Worm (Caenorhabditis elegans) whole organism, L4 larva: ENCODE measurements around the gene B0432.9.

ENCODE experiments used
- F10B5.3 ChIP-seq: sonication (generic microtip); optimal IDR thresholded peaks from 2 replicates; lab custom pipeline; 2016; ENCODE audit warnings: mild to moderate bottlenecking, missing genetic modification characterization, missing compliant biosample characterization
- F26F4.8 ChIP-seq: fragments of 200-800 bp; sonication (Bioruptor generic); conservative IDR thresholded peaks from 2 replicates; pipeline ENCODE4 v1.3.6; 2022; ENCODE audit warnings: missing genetic modification characterization, missing compliant biosample characterization
- F37D6.2 ChIP-seq: sonication (generic microtip); optimal IDR thresholded peaks from 2 replicates; lab custom pipeline; 2016; ENCODE audit warnings: mild to moderate bottlenecking, missing genetic modification characterization, missing compliant biosample characterization
- T20F7.1 ChIP-seq: fragments of 200-800 bp; sonication (Bioruptor generic); optimal IDR thresholded peaks from 2 replicates; lab custom pipeline; 2018; ENCODE audit warnings: mild to moderate bottlenecking, missing genetic modification characterization, missing compliant biosample characterization
- T26A8.4 ChIP-seq: fragments of 200-800 bp; sonication (Bioruptor generic); IDR thresholded peaks from 2 replicates; pipeline ENCODE4 v1.3.6; 2022; ENCODE audit warnings: missing genetic modification characterization, missing compliant biosample characterization
- Y48G9A.11 ChIP-seq: fragments of 200-800 bp; sonication (Bioruptor generic); IDR thresholded peaks from 2 replicates; pipeline ENCODE4 v1.3.6; 2022; ENCODE audit warnings: missing genetic modification reagents, missing genetic modification characterization, missing compliant biosample characterization
- Y5F2A.4 ChIP-seq: fragments of 200-800 bp; sonication (Bioruptor generic); optimal IDR thresholded peaks from 2 replicates; lab custom pipeline; 2018; ENCODE audit warnings: mild to moderate bottlenecking, missing genetic modification characterization, missing compliant biosample characterization
- Y75B8A.6 ChIP-seq: fragments of 200-800 bp; sonication (Bioruptor generic); IDR thresholded peaks from 2 replicates; pipeline ENCODE4 v1.3.6; 2022; ENCODE audit warnings: missing genetic modification reagents, missing genetic modification characterization, missing compliant biosample characterization
- ZK337.2 ChIP-seq: fragments of 200-800 bp; sonication (Bioruptor generic); IDR thresholded peaks from 2 replicates; pipeline ENCODE4 v1.3.6; 2022; ENCODE audit warnings: missing genetic modification reagents, missing genetic modification characterization, missing compliant biosample characterization
- aha-1 ChIP-seq: fragments of 150-350 bp; peaks from one replicate; lab custom pipeline; 2014; ENCODE audit warnings: missing biosample characterization, missing genetic modification characterization
- ama-1 ChIP-seq: fragments of 150-350 bp; optimal IDR thresholded peaks from 2 replicates; lab custom pipeline; 2014; ENCODE audit warnings: inconsistent platforms, mixed read lengths
- ceh-32 ChIP-seq: sonication (generic microtip); optimal IDR thresholded peaks from 2 replicates; lab custom pipeline; 2016; ENCODE audit warnings: mild to moderate bottlenecking, missing genetic modification characterization, missing compliant biosample characterization; ENCODE audit not compliant: poor library complexity
- ceh-62 ChIP-seq: sonication (generic microtip); optimal IDR thresholded peaks from 2 replicates; lab custom pipeline; 2017; ENCODE audit warnings: missing biosample characterization, missing genetic modification characterization
- cey-2 ChIP-seq: sonication (generic microtip); optimal IDR thresholded peaks from 3 replicates; lab custom pipeline; 2017; ENCODE audit warnings: missing genetic modification characterization, mild to moderate bottlenecking, missing compliant biosample characterization, antibody characterized with exemption, borderline replicate concordance; ENCODE audit not compliant: insufficient read depth
- daf-12 ChIP-seq: fragments of 150-350 bp; optimal IDR thresholded peaks from 2 replicates; lab custom pipeline; 2014; ENCODE audit warnings: missing biosample characterization, missing genetic modification reagents, missing genetic modification characterization
- daf-8 ChIP-seq: fragments of 200-800 bp; sonication (Bioruptor generic); IDR thresholded peaks from 2 replicates; pipeline ENCODE4 v1.3.6; 2022; ENCODE audit warnings: missing genetic modification characterization, missing compliant biosample characterization
- dmd-8 ChIP-seq: fragments of 200-800 bp; sonication (Bioruptor generic); IDR thresholded peaks from 2 replicates; pipeline ENCODE4 v1.3.6; 2022; ENCODE audit warnings: missing genetic modification characterization, missing compliant biosample characterization
- duxl-1 ChIP-seq: sonication (generic microtip); optimal IDR thresholded peaks from 2 replicates; lab custom pipeline; 2016; ENCODE audit warnings: mild to moderate bottlenecking, missing genetic modification characterization, moderate library complexity, missing compliant biosample characterization; ENCODE audit not compliant: poor library complexity
- dve-1 ChIP-seq: sonication (generic microtip); optimal IDR thresholded peaks from 2 replicates; lab custom pipeline; 2017; ENCODE audit warnings: antibody characterized with exemption, mild to moderate bottlenecking, missing genetic modification characterization, missing compliant biosample characterization; ENCODE audit not compliant: insufficient read depth
- egl-43 ChIP-seq: fragments of 200-800 bp; sonication (Bioruptor generic); IDR thresholded peaks from 2 replicates; pipeline ENCODE4 v1.3.6; 2022; ENCODE audit warnings: missing genetic modification reagents, missing genetic modification characterization, missing compliant biosample characterization
- fkh-10 ChIP-seq: fragments of 150-350 bp; optimal IDR thresholded peaks from 2 replicates; lab custom pipeline; 2014; ENCODE audit warnings: missing biosample characterization, missing genetic modification reagents, missing genetic modification characterization
- fos-1 ChIP-seq: fragments of 150-350 bp; optimal IDR thresholded peaks from 2 replicates; lab custom pipeline; 2014; ENCODE audit warnings: missing biosample characterization, missing genetic modification characterization
- gei-8 ChIP-seq: fragments of 200-800 bp; sonication (Bioruptor generic); optimal IDR thresholded peaks from 2 replicates; lab custom pipeline; 2018; ENCODE audit warnings: mild to moderate bottlenecking, missing genetic modification characterization, missing compliant biosample characterization
- hlh-30 ChIP-seq: sonication (generic microtip); optimal IDR thresholded peaks from 2 replicates; lab custom pipeline; 2017; ENCODE audit warnings: antibody characterized with exemption, mild to moderate bottlenecking, missing genetic modification characterization, missing compliant biosample characterization; ENCODE audit not compliant: insufficient read depth
- hmg-1.1 ChIP-seq: fragments of 200-800 bp; sonication (Bioruptor generic); IDR thresholded peaks from 2 replicates; pipeline ENCODE4 v1.3.6; 2022; ENCODE audit warnings: missing genetic modification reagents, missing genetic modification characterization, missing compliant biosample characterization
- jun-1 ChIP-seq: fragments of 150-350 bp; optimal IDR thresholded peaks from 2 replicates; lab custom pipeline; 2014; ENCODE audit warnings: missing biosample characterization, missing genetic modification reagents, missing genetic modification characterization
- lin-38 ChIP-seq: fragments of 200-800 bp; sonication (Bioruptor generic); IDR thresholded peaks from 2 replicates; pipeline ENCODE4 v1.3.6; 2022; ENCODE audit warnings: missing genetic modification reagents, missing genetic modification characterization, missing compliant biosample characterization
- lin-39 ChIP-seq: fragments of 150-350 bp; optimal IDR thresholded peaks from 2 replicates; lab custom pipeline; 2014; ENCODE audit warnings: missing biosample characterization, missing genetic modification reagents, missing genetic modification characterization
- lsy-2 ChIP-seq, 2 experiments: fragments of 150-350 bp in 1 of 2; sonication (generic microtip) in 1 of 2; optimal IDR thresholded peaks; 2 replicates each; lab custom pipeline; 2014 to 2017; ENCODE audit warnings: missing biosample characterization in 2 of 2, missing genetic modification characterization in 2 of 2
- mep-1 ChIP-seq: fragments of 150-350 bp; sonication (generic microtip); optimal IDR thresholded peaks from 3 replicates; lab custom pipeline; 2014; ENCODE audit warnings: missing biosample characterization, missing genetic modification characterization
- mes-2 ChIP-seq: sonication (generic microtip); optimal IDR thresholded peaks from 2 replicates; lab custom pipeline; 2016; ENCODE audit warnings: missing genotype, mild to moderate bottlenecking, missing genetic modification characterization, missing compliant biosample characterization; ENCODE audit not compliant: poor library complexity, severe bottlenecking
- mxl-3 ChIP-seq: fragments of 200-800 bp; sonication (Bioruptor generic); optimal IDR thresholded peaks from 2 replicates; lab custom pipeline; 2018; ENCODE audit warnings: mild to moderate bottlenecking, missing genetic modification characterization, missing compliant biosample characterization
- nhr-102 ChIP-seq: sonication (generic microtip); optimal IDR thresholded peaks from 2 replicates; lab custom pipeline; 2016; ENCODE audit warnings: mild to moderate bottlenecking, missing genetic modification characterization, moderate library complexity, missing compliant biosample characterization
- nhr-28 ChIP-seq: fragments of 150-350 bp; optimal IDR thresholded peaks from 2 replicates; lab custom pipeline; 2014; ENCODE audit warnings: missing biosample characterization, missing genetic modification characterization
- nhr-42 ChIP-seq: fragments of 200-800 bp; sonication (Bioruptor generic); IDR thresholded peaks from 2 replicates; pipeline ENCODE4 v1.3.6; 2022; ENCODE audit warnings: missing genetic modification characterization, missing compliant biosample characterization
- nhr-48 ChIP-seq: sonication (generic microtip); optimal IDR thresholded peaks from 2 replicates; lab custom pipeline; 2016; ENCODE audit warnings: mild to moderate bottlenecking, missing genetic modification characterization, missing compliant biosample characterization
- pha-4 ChIP-seq, 2 experiments: fragments of 150-350 bp in 1 of 2; fragments of 200-800 bp in 1 of 2; sonication (Bioruptor generic) in 1 of 2; IDR thresholded peaks in 1 of 2; optimal IDR thresholded peaks in 1 of 2; 2 replicates each; pipeline versions ENCODE4 v1.3.6 to Lab custom; 2014 to 2022; ENCODE audit warnings: missing genetic modification characterization in 2 of 2, missing genetic modification reagents in 2 of 2, missing biosample characterization in 1 of 2, missing compliant biosample characterization in 1 of 2
- php-3 ChIP-seq: fragments of 200-800 bp; sonication (Bioruptor generic); IDR thresholded peaks from 2 replicates; pipeline ENCODE4 v1.3.6; 2022; ENCODE audit warnings: missing genetic modification reagents, missing genetic modification characterization, missing compliant biosample characterization
- saeg-2 ChIP-seq: fragments of 200-800 bp; sonication (Bioruptor generic); IDR thresholded peaks from 2 replicates; pipeline ENCODE4 v1.3.6; 2022; ENCODE audit warnings: missing genetic modification reagents, missing genetic modification characterization, missing compliant biosample characterization
- sdz-12 ChIP-seq: fragments of 200-800 bp; sonication (Bioruptor generic); optimal IDR thresholded peaks from 2 replicates; lab custom pipeline; 2018; ENCODE audit warnings: mild to moderate bottlenecking, missing genetic modification characterization, missing compliant biosample characterization
- set-16 ChIP-seq: fragments of 200-800 bp; sonication (Bioruptor generic); IDR thresholded peaks from 2 replicates; pipeline ENCODE4 v1.3.6; 2022; ENCODE audit warnings: missing genetic modification reagents, missing genetic modification characterization, missing compliant biosample characterization
- skn-1 ChIP-seq: fragments of 150-350 bp; optimal IDR thresholded peaks from 2 replicates; lab custom pipeline; 2014; ENCODE audit warnings: missing biosample characterization, missing genetic modification characterization
- snpc-1.2 ChIP-seq: fragments of 200-800 bp; sonication (Bioruptor generic); IDR thresholded peaks from 2 replicates; pipeline ENCODE4 v1.3.6; 2022; ENCODE audit warnings: missing genetic modification reagents, missing genetic modification characterization, missing compliant biosample characterization
- spr-3 ChIP-seq: fragments of 200-800 bp; sonication (Bioruptor generic); optimal IDR thresholded peaks from 2 replicates; lab custom pipeline; 2018; ENCODE audit warnings: mild to moderate bottlenecking, missing genetic modification characterization, missing compliant biosample characterization
- unc-130 ChIP-seq: sonication (generic microtip); optimal IDR thresholded peaks from 2 replicates; lab custom pipeline; 2016; ENCODE audit warnings: missing genetic modification reagents, missing genetic modification characterization, missing compliant biosample characterization
- zfp-2 ChIP-seq: sonication (generic microtip); optimal IDR thresholded peaks from 2 replicates; lab custom pipeline; 2016; ENCODE audit warnings: mild to moderate bottlenecking, missing genetic modification characterization, missing compliant biosample characterization
- zfp-3 ChIP-seq: fragments of 200-800 bp; sonication (Bioruptor generic); conservative IDR thresholded peaks from 2 replicates; pipeline ENCODE4 v1.3.6; 2022; ENCODE audit warnings: missing genetic modification reagents, missing genetic modification characterization, missing compliant biosample characterization
- zip-11 ChIP-seq: fragments of 200-800 bp; sonication (Bioruptor generic); IDR thresholded peaks from 2 replicates; pipeline ENCODE4 v1.3.6; 2022; ENCODE audit warnings: missing genetic modification characterization, missing compliant biosample characterization
- ztf-7 ChIP-seq: fragments of 150-350 bp; optimal IDR thresholded peaks from 2 replicates; lab custom pipeline; 2014; ENCODE audit warnings: missing biosample characterization, missing genetic modification characterization

B0432.9 gene

ce11 chrII:255124-255523 is 28.4 kb downstream of the B0432.9 start (continued):
- peak; percentile 84 for TF ChIP-seq hlh-30
- TF ChIP-seq ceh-32 (tag; lab: Kevin White, UChicago) = no peak
- peak; percentile 91 for TF ChIP-seq nhr-102 (tag; lab: Kevin White, UChicago)
- peak; percentile 32 for TF ChIP-seq skn-1 (tag; lab: Kevin White, UChicago)
- no peak for TF ChIP-seq daf-8
- peak; percentile 77 for TF ChIP-seq php-3 (GFP tag; lab: Robert Waterston, UW)
- TF ChIP-seq saeg-2 (GFP tag; lab: Robert Waterston, UW) = 0 out of 2 replicates have a peak, but pooled peaks have one; percentile 62
- no peak for TF ChIP-seq zip-11 (GFP tag; lab: Robert Waterston, UW)
- peak; percentile 73 for TF ChIP-seq nhr-48 (tag; lab: Kevin White, UChicago)
- no peak for TF ChIP-seq cey-2
- peak; percentile 92 for TF ChIP-seq hmg-1.1 (GFP tag; lab: Robert Waterston, UW)
- TF ChIP-seq sdz-12 (GFP tag; lab: Kevin White, UChicago) = peak; percentile 79
- peak; percentile 92 for TF ChIP-seq nhr-28 (tag; lab: Kevin White, UChicago)
- peak; percentile 98 for TF ChIP-seq mep-1
- peak; percentile 72 for TF ChIP-seq F10B5.3 (tag; lab: Kevin White, UChicago)
- TF ChIP-seq zfp-2 (tag; lab: Kevin White, UChicago) = peak; percentile 68
- no peak for TF ChIP-seq ceh-62
- no peak for TF ChIP-seq gei-8 (GFP tag; lab: Kevin White, UChicago)
- TF ChIP-seq aha-1 (tag; lab: Kevin White, UChicago) = peak; percentile 99
- TF ChIP-seq lin-38 (GFP tag; lab: Robert Waterston, UW) = peak; percentile 100
- TF ChIP-seq ama-1 (lab: Kevin White, UChicago) = no peak
- TF ChIP-seq dve-1 (tag; lab: Kevin White, UChicago) = peak; percentile 98
- no peak for TF ChIP-seq Y75B8A.6 (GFP tag; lab: Robert Waterston, UW)
- TF ChIP-seq mes-2 = peak; percentile 99
- TF ChIP-seq snpc-1.2 (GFP tag; lab: Robert Waterston, UW) = peak; percentile 67
- no peak for TF ChIP-seq ZK337.2 (GFP tag; lab: Robert Waterston, UW)
- peak; percentile 92 for TF ChIP-seq T26A8.4 (GFP tag; lab: Robert Waterston, UW)
- peak; percentile 83 for TF ChIP-seq Y48G9A.11 (GFP tag; lab: Robert Waterston, UW)
- peak; percentile 70 to 95 for TF ChIP-seq lsy-2 (tag; optimal IDR thresholded peaks at IDR 0.05; lab: Kevin White, UChicago)
- TF ChIP-seq ztf-7 = peak; percentile 44
- TF ChIP-seq dmd-8 (GFP tag; lab: Robert Waterston, UW) = 0 out of 2 replicates have a peak, but pooled peaks have one; percentile 16
- peak; percentile 87 for TF ChIP-seq nhr-42
- peak; percentile 89 for TF ChIP-seq zfp-3 (GFP tag; lab: Robert Waterston, UW)
- TF ChIP-seq mxl-3 (GFP tag; lab: Kevin White, UChicago) = peak; percentile 82
- TF ChIP-seq F37D6.2 (tag; lab: Kevin White, UChicago) = peak; percentile 84
- no peak for TF ChIP-seq T20F7.1 (GFP tag; lab: Kevin White, UChicago)
- TF ChIP-seq fkh-10 = peak; percentile 95
- no peak for TF ChIP-seq lin-39 (tag; lab: Kevin White, UChicago)
- peak; percentile 77 for TF ChIP-seq egl-43 (GFP tag; lab: Robert Waterston, UW)
- TF ChIP-seq F26F4.8 = no peak
- TF ChIP-seq fos-1 (tag; lab: Kevin White, UChicago) = no peak
- peak; percentile 88 for TF ChIP-seq spr-3 (GFP tag; lab: Kevin White, UChicago)
- peak; percentile 94 for TF ChIP-seq duxl-1
- TF ChIP-seq pha-4 (GFP tag; IDR thresholded peaks at IDR 0.05; lab: Robert Waterston, UW) = peak; percentile 77
- TF ChIP-seq pha-4 (tag; optimal IDR thresholded peaks at IDR 0.05; lab: Kevin White, UChicago) = no peak
- TF ChIP-seq daf-12 = no peak
- peak; percentile 92 for TF ChIP-seq unc-130
- TF ChIP-seq jun-1 (tag; lab: Kevin White, UChicago) = peak; percentile 89
- TF ChIP-seq set-16 (GFP tag; lab: Robert Waterston, UW) = peak; percentile 29; the same call in 1 of the 2 replicates
- TF ChIP-seq Y5F2A.4 (GFP tag; lab: Kevin White, UChicago) = no peak
